Worm (Caenorhabditis elegans): ENCODE data around the gene cash-1.
A peak's percentile ranks its signal among the peaks of the same experiment; 100 is the strongest.

ce11 chrV:10371177-10371576, 9.1 kb downstream of the cash-1 start:
- TF ChIP-seq mab-5 (tag; optimal IDR thresholded peaks at IDR 0.05), result no peak
- TF ChIP-seq ama-1 (optimal IDR thresholded peaks at IDR 0.05), result no peak
- TF ChIP-seq snpc-4 (tag; optimal IDR thresholded peaks at IDR 0.05), result no peak
- no peak for TF ChIP-seq ZK546.5 (tag; optimal IDR thresholded peaks at IDR 0.05)
- no peak for TF ChIP-seq nhr-21 (tag; optimal IDR thresholded peaks at IDR 0.05)
- no peak for TF ChIP-seq ceh-82 (tag; optimal IDR thresholded peaks at IDR 0.05)
- no peak for TF ChIP-seq blmp-1 (tag; optimal IDR thresholded peaks at IDR 0.05; ENCODE audit: insufficient read depth)
- TF ChIP-seq nhr-129 (tag; optimal IDR thresholded peaks at IDR 0.05), result peak; percentile 11
- TF ChIP-seq crh-2 (tag; optimal IDR thresholded peaks at IDR 0.05), result peak; percentile 45
- TF ChIP-seq nhr-23 (tag; optimal IDR thresholded peaks at IDR 0.05), result no peak
- TF ChIP-seq ztf-11 (tag; optimal IDR thresholded peaks at IDR 0.05), result no peak
- no peak for TF ChIP-seq C34F6.9 (tag; optimal IDR thresholded peaks at IDR 0.05)
- peak; percentile 76 for TF ChIP-seq fos-1 (tag; optimal IDR thresholded peaks at IDR 0.05)

All from whole organism, L2 larva.